Worm (Caenorhabditis elegans) whole organism, L1 larva: ENCODE measurements around the gene M02D8.5.

Source experiments
- elt-3 ChIP-seq, 6 experiments: fragments of 150-350 bp in 1 of 6; sonication (generic microtip); optimal IDR thresholded peaks; 2 replicates each; lab custom pipeline; 2017 to 2018; ENCODE audit warnings: missing biosample characterization in 6 of 6, missing genetic modification characterization in 6 of 6, inconsistent platforms in 1 of 6
- nhr-11 ChIP-seq: fragments of 150-350 bp; optimal IDR thresholded peaks from 2 replicates; lab custom pipeline; 2014; ENCODE audit warnings: missing biosample characterization, missing genetic modification characterization
- nhr-12 ChIP-seq: sonication (generic microtip); optimal IDR thresholded peaks from 2 replicates; lab custom pipeline; 2017; ENCODE audit warnings: missing biosample characterization, missing genetic modification characterization
- nhr-237 ChIP-seq: fragments of 150-350 bp; optimal IDR thresholded peaks from 2 replicates; lab custom pipeline; 2014; ENCODE audit warnings: missing biosample characterization, missing genetic modification characterization
- snpc-4 ChIP-seq: fragments of 150-350 bp; optimal IDR thresholded peaks from 2 replicates; lab custom pipeline; 2014; ENCODE audit warnings: missing biosample characterization, missing genetic modification characterization

- TF ChIP-seq nhr-237 (no peak), nhr-12 (tag; lab: Kevin White, UChicago) (no peak), snpc-4 (tag; lab: Kevin White, UChicago) (no peak), nhr-11 (tag; lab: Kevin White, UChicago) (no peak), elt-3 (tag; optimal IDR thresholded peaks at IDR 0.05; lab: Kevin White, UChicago) (no peak)
These were observed 28.7 kb upstream of the M02D8.5 start for ce11 chrX:8790093-8790492.
